Worm (Caenorhabditis elegans): ENCODE measurements around the gene mrck-1.

Gene mrck-1

DNA sequence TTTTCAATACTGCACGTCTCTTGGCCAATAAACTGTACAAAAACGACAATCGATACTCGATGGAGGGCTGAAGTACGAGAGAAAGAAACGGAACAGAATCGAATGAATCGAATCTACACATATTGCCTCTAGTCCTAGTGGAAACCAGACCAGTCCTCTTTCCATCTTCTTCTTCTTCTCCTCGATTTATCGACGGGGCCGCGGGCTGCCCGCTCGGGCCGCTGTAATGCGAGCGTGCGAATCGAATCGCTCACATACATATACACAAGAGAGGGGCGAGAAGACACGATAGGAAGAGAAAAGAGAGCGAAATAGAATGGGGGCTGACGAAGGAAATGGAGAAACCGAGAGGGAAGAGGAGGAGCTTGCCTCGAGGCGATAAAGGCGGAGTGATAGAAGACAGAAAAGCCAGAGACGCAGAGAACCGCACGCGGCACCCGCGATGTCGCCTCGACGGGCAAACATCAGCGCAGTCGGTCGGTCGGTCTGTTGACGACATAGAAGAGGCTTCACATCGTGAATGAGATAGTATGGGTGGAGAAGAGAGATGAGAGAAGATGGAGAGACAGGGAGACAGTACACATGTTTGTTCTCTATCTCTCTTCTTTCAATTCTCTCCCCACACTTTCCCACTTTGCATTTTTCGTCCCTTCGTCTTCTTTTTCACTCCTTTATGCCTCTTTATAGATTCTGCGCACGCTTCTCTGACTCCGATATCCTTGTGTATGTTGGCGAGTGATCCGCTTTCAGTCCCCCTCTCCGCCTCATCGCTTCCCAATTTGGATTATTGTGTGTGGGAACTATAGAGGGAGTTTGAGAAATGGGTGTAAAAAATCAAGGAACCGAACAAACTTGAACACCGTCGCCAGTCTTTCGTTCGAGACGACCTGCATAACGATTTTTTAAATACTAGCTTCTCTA is 39.5 kb downstream of the mrck-1 start:
- TF ChIP-seq ztf-11 (tag; optimal IDR thresholded peaks at IDR 0.05) (peak; percentile 64), ZK546.5 (tag; optimal IDR thresholded peaks at IDR 0.05) (no peak), lin-39 (tag; optimal IDR thresholded peaks at IDR 0.05) (no peak), mab-5 (tag; optimal IDR thresholded peaks at IDR 0.05) (peak; percentile 95), lsy-2 (tag; optimal IDR thresholded peaks at IDR 0.05) (peak; percentile 10 to 92), ama-1 (optimal IDR thresholded peaks at IDR 0.05) (peak; percentile 98), ceh-82 (tag; optimal IDR thresholded peaks at IDR 0.05) (peak; percentile 47), C34F6.9 (tag; optimal IDR thresholded peaks at IDR 0.05) (peak; percentile 87), nhr-23 (tag; optimal IDR thresholded peaks at IDR 0.05) (no peak), R02D3.7 (tag; optimal IDR thresholded peaks at IDR 0.05) (no peak), gmeb-1 (tag; optimal IDR thresholded peaks at IDR 0.05) (peak; percentile 84), nhr-77 (tag; optimal IDR thresholded peaks at IDR 0.05) (no peak), Y55F3AM.14 (GFP tag; optimal IDR thresholded peaks at IDR 0.05) (peak; percentile 95), elt-3 (tag; optimal IDR thresholded peaks at IDR 0.05) (no peak), dmd-4 (tag; optimal IDR thresholded peaks at IDR 0.05) (no peak), nhr-11 (tag; optimal IDR thresholded peaks at IDR 0.05) (peak; percentile 21), mbf-1 (tag; optimal IDR thresholded peaks at IDR 0.05) (no peak), unc-39 (tag; optimal IDR thresholded peaks at IDR 0.05) (no peak), nhr-6 (tag; optimal IDR thresholded peaks at IDR 0.05) (peak; percentile 95), F13H6.1 (tag; optimal IDR thresholded peaks at IDR 0.05) (peak; percentile 99), nhr-25 (tag; optimal IDR thresholded peaks at IDR 0.05) (peak; percentile 94), skn-1 (tag; optimal IDR thresholded peaks at IDR 0.05) (peak; percentile 50), nhr-21 (tag; optimal IDR thresholded peaks at IDR 0.05) (peak; percentile 98), nhr-129 (tag; optimal IDR thresholded peaks at IDR 0.05) (peak; percentile 90), sem-4 (tag; optimal IDR thresholded peaks at IDR 0.05) (peak; percentile 96), snpc-4 (tag; optimal IDR thresholded peaks at IDR 0.05) (peak; percentile 69), unc-62 (GFP tag; optimal IDR thresholded peaks at IDR 0.05) (peak; percentile 22), mdl-1 (tag; optimal IDR thresholded peaks at IDR 0.05) (peak; percentile 82 to 95), nhr-10 (tag; optimal IDR thresholded peaks at IDR 0.05) (peak; percentile 22), nhr-237 (tag; optimal IDR thresholded peaks at IDR 0.05) (peak; percentile 70), aly-2 (tag; optimal IDR thresholded peaks at IDR 0.05) (no peak), ztf-1 (GFP tag; conservative IDR thresholded peaks at IDR 0.05) (no peak), peb-1 (tag; optimal IDR thresholded peaks at IDR 0.05) (no peak), crh-2 (tag; optimal IDR thresholded peaks at IDR 0.05) (peak; percentile 96), sma-9 (GFP tag; optimal IDR thresholded peaks at IDR 0.05) (peak; percentile 98), sma-9 (tag; optimal IDR thresholded peaks at IDR 0.05) (peak; percentile 19), egl-27 (tag; optimal IDR thresholded peaks at IDR 0.05) (peak; percentile 95), lin-13 (GFP tag; optimal IDR thresholded peaks at IDR 0.05) (peak; percentile 91), ztf-4 (tag; optimal IDR thresholded peaks at IDR 0.05) (peak; percentile 97), alr-1 (tag; optimal IDR thresholded peaks at IDR 0.05) (no peak), elt-1 (tag; optimal IDR thresholded peaks at IDR 0.05) (no peak), lin-11 (tag; optimal IDR thresholded peaks at IDR 0.05) (peak; percentile 96), fos-1 (tag; optimal IDR thresholded peaks at IDR 0.05) (peak; percentile 69), zag-1 (tag; optimal IDR thresholded peaks at IDR 0.05) (peak; percentile 82), sma-3 (GFP tag; optimal IDR thresholded peaks at IDR 0.05) (peak; percentile 94), ceh-16 (tag; optimal IDR thresholded peaks at IDR 0.05) (peak; percentile 90), blmp-1 (tag; optimal IDR thresholded peaks at IDR 0.05; ENCODE audit: insufficient read depth) (peak; percentile 88), nhr-12 (tag; optimal IDR thresholded peaks at IDR 0.05) (no peak), unc-55 (GFP tag; optimal IDR thresholded peaks at IDR 0.05) (peak; percentile 95)

Measured in whole organism, L2 larva.